Fruit fly (Drosophila melanogaster) whole organism, prepupa: ENCODE measurements around the gene Slob.

Experiments used
- Blimp-1 ChIP-seq: fragments of 200-800 bp; sonication (Bioruptor generic); optimal IDR thresholded peaks from 3 replicates; lab custom pipeline; 2017; ENCODE audit warnings: missing biosample characterization, missing genetic modification characterization, mild to moderate bottlenecking, moderate library complexity, missing genetic modification reagents
- CG10669 ChIP-seq: fragments of 200-800 bp; sonication (Bioruptor generic); optimal IDR thresholded peaks from 3 replicates; lab custom pipeline; 2018; ENCODE audit warnings: missing biosample characterization, mild to moderate bottlenecking, missing genetic modification characterization, moderate library complexity
- CG11294 ChIP-seq: fragments of 200-800 bp; sonication (Bioruptor generic); IDR thresholded peaks from 2 replicates; pipeline ENCODE4 v1.3.6; 2022; ENCODE audit warnings: missing biosample characterization, missing genetic modification characterization
- CG11762 ChIP-seq: fragments of 200-800 bp; sonication (Bioruptor generic); optimal IDR thresholded peaks from 3 replicates; lab custom pipeline; 2016; ENCODE audit warnings: missing biosample characterization, missing genetic modification characterization; ENCODE audit not compliant: insufficient read depth
- CG11902 ChIP-seq: fragments of 200-800 bp; sonication (Bioruptor generic); optimal IDR thresholded peaks from 3 replicates; lab custom pipeline; 2016; ENCODE audit warnings: missing biosample characterization, missing genetic modification characterization
- CG15336 ChIP-seq: fragments of 200-800 bp; sonication (Bioruptor generic); IDR thresholded peaks from 2 replicates; pipeline ENCODE4 v1.3.6; 2022; ENCODE audit warnings: missing biosample characterization, missing genetic modification characterization
- CG1621 ChIP-seq: fragments of 200-800 bp; sonication (Bioruptor generic); optimal IDR thresholded peaks from 3 replicates; lab custom pipeline; 2018; ENCODE audit warnings: missing biosample characterization, mild to moderate bottlenecking, missing genetic modification characterization
- CG16779 ChIP-seq: fragments of 200-800 bp; sonication (Bioruptor generic); optimal IDR thresholded peaks from 3 replicates; lab custom pipeline; 2017; ENCODE audit warnings: missing biosample characterization, mild to moderate bottlenecking, missing genetic modification characterization
- CG3032 ChIP-seq: fragments of 200-800 bp; optimal IDR thresholded peaks from 2 replicates; lab custom pipeline; 2019; ENCODE audit warnings: missing biosample characterization, mild to moderate bottlenecking, missing genetic modification characterization, moderate library complexity
- CG31627 ChIP-seq: fragments of 200-800 bp; sonication (Bioruptor generic); optimal IDR thresholded peaks from 3 replicates; lab custom pipeline; 2016; ENCODE audit warnings: missing biosample characterization, missing genetic modification characterization
- CG32006 ChIP-seq: fragments of 200-800 bp; sonication (Bioruptor generic); optimal IDR thresholded peaks from 3 replicates; lab custom pipeline; 2017; ENCODE audit warnings: missing biosample characterization, mild to moderate bottlenecking, missing genetic modification characterization
- CG34406 ChIP-seq: fragments of 200-800 bp; sonication (Bioruptor generic); optimal IDR thresholded peaks from 3 replicates; lab custom pipeline; 2016; ENCODE audit warnings: missing biosample characterization, missing genetic modification characterization
- CG4318 ChIP-seq: fragments of 200-800 bp; sonication (Bioruptor generic); optimal IDR thresholded peaks from 3 replicates; lab custom pipeline; 2017; ENCODE audit warnings: missing biosample characterization, mild to moderate bottlenecking, missing genetic modification characterization
- CG6163 ChIP-seq: fragments of 200-800 bp; sonication (Bioruptor generic); IDR thresholded peaks from 3 replicates; pipeline ENCODE4 v1.3.6; 2022; ENCODE audit warnings: missing biosample characterization, missing genetic modification characterization
- CG6276 ChIP-seq: fragments of 200-800 bp; sonication (Bioruptor generic); optimal IDR thresholded peaks from 2 replicates; lab custom pipeline; 2017; ENCODE audit warnings: missing biosample characterization, mild to moderate bottlenecking, missing genetic modification characterization
- CG6792 ChIP-seq: fragments of 200-800 bp; sonication (Bioruptor generic); optimal IDR thresholded peaks from 3 replicates; lab custom pipeline; 2016; ENCODE audit warnings: missing biosample characterization, missing genetic modification characterization
- CG6854 ChIP-seq: fragments of 200-800 bp; sonication (Bioruptor generic); optimal IDR thresholded peaks from 2 replicates; lab custom pipeline; 2017; ENCODE audit warnings: missing biosample characterization, mild to moderate bottlenecking, missing genetic modification characterization
- CG7368 ChIP-seq: fragments of 200-800 bp; sonication (Bioruptor generic); optimal IDR thresholded peaks from 3 replicates; lab custom pipeline; 2016; ENCODE audit warnings: missing biosample characterization, missing genetic modification characterization
- CG8119 ChIP-seq: fragments of 200-800 bp; sonication (Bioruptor generic); IDR thresholded peaks from 3 replicates; pipeline ENCODE4 v1.3.6; 2022; ENCODE audit warnings: missing biosample characterization, missing genetic modification characterization
- CG8319 ChIP-seq: fragments of 200-800 bp; sonication (Bioruptor generic); optimal IDR thresholded peaks from 3 replicates; lab custom pipeline; 2016; ENCODE audit warnings: missing biosample characterization, missing genetic modification characterization
- CG8632 ChIP-seq: fragments of 200-800 bp; sonication (Bioruptor generic); optimal IDR thresholded peaks from 3 replicates; lab custom pipeline; 2016; ENCODE audit warnings: missing biosample characterization, missing genetic modification characterization
- Eip78C ChIP-seq: fragments of 200-800 bp; sonication (Bioruptor generic); peaks from one replicate; lab custom pipeline; 2016; ENCODE audit warnings: missing biosample characterization, missing genetic modification characterization
- Eip93F ChIP-seq: fragments of 200-800 bp; sonication (Bioruptor generic); optimal IDR thresholded peaks from 2 replicates; lab custom pipeline; 2016; ENCODE audit warnings: missing biosample characterization, mild to moderate bottlenecking, missing genetic modification characterization
- Ets21C ChIP-seq: fragments of 200-800 bp; sonication (Bioruptor generic); optimal IDR thresholded peaks from 3 replicates; lab custom pipeline; 2016; ENCODE audit warnings: missing biosample characterization, missing genetic modification characterization
- Ets96B ChIP-seq: fragments of 200-800 bp; optimal IDR thresholded peaks from 2 replicates; lab custom pipeline; 2019; ENCODE audit warnings: missing biosample characterization, mild to moderate bottlenecking, missing genetic modification characterization, moderate library complexity
- Gug ChIP-seq: fragments of 200-800 bp; sonication (Bioruptor generic); IDR thresholded peaks from 2 replicates; pipeline ENCODE4 v1.3.6; 2022; ENCODE audit warnings: missing biosample characterization, missing genetic modification characterization
- Hr38 ChIP-seq: sonication (Bioruptor generic); optimal IDR thresholded peaks from 2 replicates; lab custom pipeline; 2016; ENCODE audit warnings: missing biosample characterization, missing genetic modification characterization
- Hr4 ChIP-seq: fragments of 200-800 bp; sonication (Bioruptor generic); optimal IDR thresholded peaks from 3 replicates; lab custom pipeline; 2016; ENCODE audit warnings: missing biosample characterization, missing genetic modification characterization
- Lpt ChIP-seq: fragments of 200-800 bp; sonication (Bioruptor generic); optimal IDR thresholded peaks from 3 replicates; lab custom pipeline; 2016; ENCODE audit warnings: missing biosample characterization, missing genetic modification characterization
- Met ChIP-seq: fragments of 200-800 bp; sonication (Bioruptor generic); optimal IDR thresholded peaks from 3 replicates; lab custom pipeline; 2016; ENCODE audit warnings: missing biosample characterization, missing genetic modification characterization
- OdsH ChIP-seq: fragments of 200-800 bp; sonication (Bioruptor generic); optimal IDR thresholded peaks from 3 replicates; lab custom pipeline; 2016; ENCODE audit warnings: missing biosample characterization, missing genetic modification characterization
- Sox14 ChIP-seq: fragments of 200-800 bp; sonication (Bioruptor generic); optimal IDR thresholded peaks from 3 replicates; lab custom pipeline; 2016; ENCODE audit warnings: missing biosample characterization, missing genetic modification characterization
- Sox15 ChIP-seq: fragments of 200-800 bp; sonication (Bioruptor generic); optimal IDR thresholded peaks from 3 replicates; lab custom pipeline; 2016; ENCODE audit warnings: missing biosample characterization, missing genetic modification characterization
- achi ChIP-seq: fragments of 200-800 bp; sonication (Bioruptor generic); optimal IDR thresholded peaks from 3 replicates; lab custom pipeline; 2016; ENCODE audit warnings: missing biosample characterization, missing genetic modification characterization
- acj6 ChIP-seq: fragments of 200-800 bp; sonication (Bioruptor generic); optimal IDR thresholded peaks from 3 replicates; lab custom pipeline; 2016; ENCODE audit warnings: missing biosample characterization, missing genetic modification characterization
- cyc ChIP-seq: fragments of 200-800 bp; sonication (Bioruptor generic); optimal IDR thresholded peaks from 3 replicates; lab custom pipeline; 2016; ENCODE audit warnings: missing biosample characterization, missing genetic modification characterization
- dac ChIP-seq: fragments of 200-800 bp; sonication (Bioruptor generic); optimal IDR thresholded peaks from 2 replicates; lab custom pipeline; 2017; ENCODE audit warnings: missing biosample characterization, mild to moderate bottlenecking, missing genetic modification characterization
- eg ChIP-seq: fragments of 200-800 bp; sonication (Bioruptor generic); IDR thresholded peaks from 3 replicates; pipeline ENCODE4 v1.3.6; 2022; ENCODE audit warnings: missing biosample characterization, missing genetic modification characterization
- esn ChIP-seq: fragments of 200-800 bp; sonication (Bioruptor generic); optimal IDR thresholded peaks from 2 replicates; lab custom pipeline; 2016; ENCODE audit warnings: missing biosample characterization, mild to moderate bottlenecking, missing genetic modification characterization, moderate library complexity
- fd59A ChIP-seq: fragments of 200-800 bp; sonication (Bioruptor generic); optimal IDR thresholded peaks from 2 replicates; lab custom pipeline; 2017; ENCODE audit warnings: missing biosample characterization, mild to moderate bottlenecking, missing genetic modification characterization, missing genetic modification reagents
- fd85E ChIP-seq: fragments of 200-800 bp; sonication (Bioruptor generic); optimal IDR thresholded peaks from 3 replicates; lab custom pipeline; 2016; ENCODE audit warnings: missing biosample characterization, missing genetic modification characterization
- fkh ChIP-seq: fragments of 200-800 bp; sonication (Bioruptor generic); optimal IDR thresholded peaks from 3 replicates; lab custom pipeline; 2017; ENCODE audit warnings: missing biosample characterization, mild to moderate bottlenecking, missing genetic modification characterization, moderate library complexity
- lz ChIP-seq: fragments of 200-800 bp; sonication (Bioruptor generic); optimal IDR thresholded peaks from 3 replicates; lab custom pipeline; 2016; ENCODE audit warnings: missing biosample characterization, missing genetic modification characterization
- net ChIP-seq: fragments of 200-800 bp; sonication (Bioruptor generic); optimal IDR thresholded peaks from 3 replicates; lab custom pipeline; 2016; ENCODE audit warnings: missing biosample characterization, missing genetic modification characterization
- pdm3 ChIP-seq: fragments of 200-800 bp; sonication (Bioruptor generic); optimal IDR thresholded peaks from 3 replicates; lab custom pipeline; 2016; ENCODE audit warnings: missing biosample characterization, missing genetic modification characterization
- salr ChIP-seq, 2 experiments: fragments of 200-800 bp; sonication (Bioruptor generic); optimal IDR thresholded peaks; 3 replicates each; lab custom pipeline; 2016 to 2018; ENCODE audit warnings: missing biosample characterization in 2 of 2, missing genetic modification characterization in 2 of 2, mild to moderate bottlenecking in 1 of 2
- ss ChIP-seq, 2 experiments: fragments of 200-800 bp; sonication (Bioruptor generic); optimal IDR thresholded peaks; 2 replicates in 1 of 2; 3 replicates in 1 of 2; lab custom pipeline; 2017 to 2018; ENCODE audit warnings: mild to moderate bottlenecking in 2 of 2, missing biosample characterization in 2 of 2, missing genetic modification characterization in 2 of 2, moderate library complexity in 1 of 2
- svp ChIP-seq: fragments of 200-800 bp; sonication (Bioruptor generic); peaks from one replicate; lab custom pipeline; 2016; ENCODE audit warnings: missing biosample characterization, missing genetic modification characterization
- topi ChIP-seq: fragments of 200-800 bp; sonication (Bioruptor generic); optimal IDR thresholded peaks from 3 replicates; lab custom pipeline; 2016; ENCODE audit warnings: missing biosample characterization, missing genetic modification characterization
- vri ChIP-seq: fragments of 200-800 bp; sonication (Bioruptor generic); optimal IDR thresholded peaks from 3 replicates; lab custom pipeline; 2016; ENCODE audit warnings: missing biosample characterization, mild to moderate bottlenecking, missing genetic modification characterization

Slob gene

dm6 chr2L:7601875-7602274, 73.0 kb downstream of the Slob start (continued):
- TF ChIP-seq eg (peak; percentile 80), CG15336 (GFP tag; lab: Robert Waterston, UW) (peak; percentile 86), CG34406 (peak; percentile 31), Lpt (GFP tag; lab: Kevin White, UChicago) (peak; percentile 82), fd85E (GFP tag; lab: Kevin White, UChicago) (no peak), Ets96B (peak; percentile 73), fd59A (GFP tag; lab: Kevin White, UChicago) (peak; percentile 54)

- TF ChIP-seq esn (GFP tag; lab: Kevin White, UChicago) (no peak), salr (GFP tag; optimal IDR thresholded peaks at IDR 0.05; lab: Kevin White, UChicago) (peak in 1 of 2 experiments; percentile 7), fd59A (GFP tag; lab: Kevin White, UChicago) (peak; percentile 23), Eip93F (no peak), CG3032 (tag; lab: Kevin White, UChicago) (peak; percentile 55), Ets96B (peak; percentile 84), cyc (GFP tag; lab: Kevin White, UChicago) (no peak), Gug (GFP tag; lab: Robert Waterston, UW) (peak; percentile 91), CG8632 (GFP tag; lab: Kevin White, UChicago) (peak; percentile 25), CG6276 (GFP tag; lab: Kevin White, UChicago) (peak; percentile 47), Met (no peak), CG6163 (GFP tag; lab: Robert Waterston, UW) (peak; percentile 88), CG10669 (GFP tag; lab: Kevin White, UChicago) (peak; percentile 39), Sox14 (GFP tag; lab: Kevin White, UChicago) (no peak), achi (GFP tag; lab: Kevin White, UChicago) (peak; percentile 58), lz (GFP tag; lab: Kevin White, UChicago) (no peak), Hr4 (GFP tag; lab: Kevin White, UChicago) (peak; percentile 42), CG15336 (GFP tag; lab: Robert Waterston, UW) (peak; percentile 88), CG11902 (GFP tag; lab: Kevin White, UChicago) (no peak), CG6792 (GFP tag; lab: Kevin White, UChicago) (peak; percentile 25), fd85E (GFP tag; lab: Kevin White, UChicago) (no peak), Lpt (GFP tag; lab: Kevin White, UChicago) (no peak), acj6 (GFP tag; lab: Kevin White, UChicago) (peak; percentile 32), pdm3 (GFP tag; lab: Kevin White, UChicago) (no peak), net (GFP tag; lab: Kevin White, UChicago) (no peak), CG7368 (GFP tag; lab: Kevin White, UChicago) (peak; percentile 26), CG11762 (peak; percentile 20), CG8119 (GFP tag; lab: Robert Waterston, UW) (peak; percentile 90), CG16779 (no peak), dac (GFP tag; lab: Kevin White, UChicago) (no peak), CG4318 (GFP tag; lab: Kevin White, UChicago) (peak; percentile 48), CG34406 (peak; percentile 32), eg (peak; percentile 92), OdsH (GFP tag; lab: Kevin White, UChicago) (peak; percentile 42), CG8319 (no peak), Hr38 (GFP tag; lab: Kevin White, UChicago) (no peak), CG32006 (GFP tag; lab: Kevin White, UChicago) (peak; percentile 75), topi (no peak), CG11294 (GFP tag; lab: Robert Waterston, UW) (peak; percentile 76), CG1621 (tag; lab: Kevin White, UChicago) (no peak), fkh (no peak), CG6854 (GFP tag; lab: Kevin White, UChicago) (no peak), Ets21C (GFP tag; lab: Kevin White, UChicago) (no peak), ss (GFP tag; optimal IDR thresholded peaks at IDR 0.05; lab: Kevin White, UChicago) (peak in 1 of 2 experiments; percentile 2), Sox15 (GFP tag; lab: Kevin White, UChicago) (no peak), vri (no peak), Blimp-1 (GFP tag; lab: Kevin White, UChicago) (no peak), CG31627 (GFP tag; lab: Kevin White, UChicago) (no peak), Eip78C (peak; percentile 59), svp (GFP tag; lab: Kevin White, UChicago) (peak; percentile 23)
Observed at dm6 chr2L:7598697-7599096, 76.2 kb downstream of the Slob start.
